Worm (Caenorhabditis elegans): ENCODE results near the gene grd-8.

grd-8 gene

ce11 chrV:7804064-7804800 lies 38.1 kb upstream of the grd-8 start, which contains the start of gene uvs-1:
TSS of gene uvs-1 (minus strand) at chrV:7804208.
- TF ChIP-seq ceh-83 (GFP tag; optimal IDR thresholded peaks at IDR 0.05) (no peak), mep-1 (tag; optimal IDR thresholded peaks at IDR 0.05) (peak; percentile 14), lsy-2 (tag; optimal IDR thresholded peaks at IDR 0.05) (peak; percentile 23), nhr-2 (tag; optimal IDR thresholded peaks at IDR 0.05) (no peak), hlh-1 (tag; optimal IDR thresholded peaks at IDR 0.05) (peak; percentile 62)

ce11 chrV:7804801-7805163 lies 37.5 kb upstream of the grd-8 start, which contains the start of gene xpo-1:
TSS of gene xpo-1 (plus strand) at chrV:7805064.
- no peak for TF ChIP-seq lsy-2 (tag; optimal IDR thresholded peaks at IDR 0.05)
- TF ChIP-seq unc-62 (GFP tag; optimal IDR thresholded peaks at IDR 0.05) = no peak
- no peak for TF ChIP-seq ztf-11 (tag; optimal IDR thresholded peaks at IDR 0.05)
- TF ChIP-seq ceh-83 (GFP tag; optimal IDR thresholded peaks at IDR 0.05) = no peak
- no peak for TF ChIP-seq ham-2 (GFP tag; optimal IDR thresholded peaks at IDR 0.05)
- no peak for TF ChIP-seq mls-2 (tag; optimal IDR thresholded peaks at IDR 0.05)
- TF ChIP-seq lin-32 (GFP tag; optimal IDR thresholded peaks at IDR 0.05) = no peak
- no peak for TF ChIP-seq unc-39 (tag; optimal IDR thresholded peaks at IDR 0.05)
- no peak for TF ChIP-seq M03D4.4 (tag; optimal IDR thresholded peaks at IDR 0.05)
- no peak for TF ChIP-seq sptf-1 (tag; optimal IDR thresholded peaks at IDR 0.05)
- no peak for TF ChIP-seq nhr-76 (tag; optimal IDR thresholded peaks at IDR 0.05)
- no peak for TF ChIP-seq nhr-12 (tag; optimal IDR thresholded peaks at IDR 0.05)
- no peak for TF ChIP-seq nhr-28 (tag; optimal IDR thresholded peaks at IDR 0.05)

- TF ChIP-seq nhr-237 (tag; optimal IDR thresholded peaks at IDR 0.05) (no peak), cnd-1 (tag; optimal IDR thresholded peaks at IDR 0.05) (no peak), mls-2 (tag; optimal IDR thresholded peaks at IDR 0.05) (no peak), ceh-43 (GFP tag; optimal IDR thresholded peaks at IDR 0.05) (no peak), tbx-8 (GFP tag; optimal IDR thresholded peaks at IDR 0.05) (no peak), elt-1 (tag; optimal IDR thresholded peaks at IDR 0.05; ENCODE audit: borderline replicate concordance, insufficient read depth) (no peak), pha-4 (tag; optimal IDR thresholded peaks at IDR 0.05) (no peak), M03D4.4 (tag; optimal IDR thresholded peaks at IDR 0.05) (no peak), flh-1 (GFP tag; optimal IDR thresholded peaks at IDR 0.05) (no peak), sptf-1 (tag; optimal IDR thresholded peaks at IDR 0.05) (no peak), hlh-1 (tag; optimal IDR thresholded peaks at IDR 0.05) (no peak), ztf-11 (tag; optimal IDR thresholded peaks at IDR 0.05) (no peak), mab-5 (tag; optimal IDR thresholded peaks at IDR 0.05) (no peak), zip-8 (tag; optimal IDR thresholded peaks at IDR 0.05) (no peak)
Measured at ce11 chrV:7806629-7807028, 35.7 kb upstream of the grd-8 start.

ce11 chrV:7808444-7808843 lies 33.9 kb upstream of the grd-8 start:
- no peak for TF ChIP-seq elt-1 (tag; optimal IDR thresholded peaks at IDR 0.05; ENCODE audit: borderline replicate concordance, insufficient read depth)
- TF ChIP-seq ham-2 (GFP tag; optimal IDR thresholded peaks at IDR 0.05) = no peak
- TF ChIP-seq ztf-11 (tag; optimal IDR thresholded peaks at IDR 0.05) = no peak
- no peak for TF ChIP-seq ces-1 (GFP tag; optimal IDR thresholded peaks at IDR 0.05)
- no peak for TF ChIP-seq cnd-1 (tag; optimal IDR thresholded peaks at IDR 0.05)
- no peak for TF ChIP-seq lin-32 (GFP tag; optimal IDR thresholded peaks at IDR 0.05)
- TF ChIP-seq snpc-4 (tag; optimal IDR thresholded peaks at IDR 0.05) = no peak
- TF ChIP-seq unc-62 (GFP tag; optimal IDR thresholded peaks at IDR 0.05) = no peak
- TF ChIP-seq unc-39 (tag; optimal IDR thresholded peaks at IDR 0.05) = no peak
- no peak for TF ChIP-seq nhr-2 (tag; optimal IDR thresholded peaks at IDR 0.05)
- TF ChIP-seq hlh-1 (tag; optimal IDR thresholded peaks at IDR 0.05) = no peak
- TF ChIP-seq ceh-39 (tag; optimal IDR thresholded peaks at IDR 0.05) = no peak
- TF ChIP-seq unc-120 (tag; optimal IDR thresholded peaks at IDR 0.05; ENCODE audit: poor library complexity, severe bottlenecking) = no peak

ce11 chrV:7809320-7810256 lies 32.7 kb upstream of the grd-8 start, which contains the start of gene ZK742.3:
TSS of gene ZK742.3 (minus strand) at chrV:7809912.
- TF ChIP-seq drap-1 (GFP tag; optimal IDR thresholded peaks at IDR 0.05) (no peak), lin-13 (tag; optimal IDR thresholded peaks at IDR 0.05) (no peak), tbx-8 (GFP tag; optimal IDR thresholded peaks at IDR 0.05) (no peak), unc-62 (GFP tag; optimal IDR thresholded peaks at IDR 0.05) (no peak), lsy-2 (tag; optimal IDR thresholded peaks at IDR 0.05) (no peak), elt-3 (tag; optimal IDR thresholded peaks at IDR 0.05) (no peak), unc-120 (tag; optimal IDR thresholded peaks at IDR 0.05; ENCODE audit: poor library complexity, severe bottlenecking) (no peak), ham-2 (GFP tag; optimal IDR thresholded peaks at IDR 0.05) (no peak), ztf-11 (tag; optimal IDR thresholded peaks at IDR 0.05) (no peak), flh-1 (GFP tag; optimal IDR thresholded peaks at IDR 0.05) (no peak), cnd-1 (tag; optimal IDR thresholded peaks at IDR 0.05) (no peak), blmp-1 (tag; optimal IDR thresholded peaks at IDR 0.05) (no peak), pha-4 (tag; optimal IDR thresholded peaks at IDR 0.05) (no peak), sptf-1 (tag; optimal IDR thresholded peaks at IDR 0.05) (no peak), sem-2 (GFP tag; optimal IDR thresholded peaks at IDR 0.05) (no peak), ceh-43 (GFP tag; optimal IDR thresholded peaks at IDR 0.05) (no peak), M03D4.4 (tag; optimal IDR thresholded peaks at IDR 0.05) (no peak), ceh-83 (GFP tag; optimal IDR thresholded peaks at IDR 0.05) (no peak)
